Fruit fly (Drosophila melanogaster): ENCODE results near the gene CG12691.

DNA sequence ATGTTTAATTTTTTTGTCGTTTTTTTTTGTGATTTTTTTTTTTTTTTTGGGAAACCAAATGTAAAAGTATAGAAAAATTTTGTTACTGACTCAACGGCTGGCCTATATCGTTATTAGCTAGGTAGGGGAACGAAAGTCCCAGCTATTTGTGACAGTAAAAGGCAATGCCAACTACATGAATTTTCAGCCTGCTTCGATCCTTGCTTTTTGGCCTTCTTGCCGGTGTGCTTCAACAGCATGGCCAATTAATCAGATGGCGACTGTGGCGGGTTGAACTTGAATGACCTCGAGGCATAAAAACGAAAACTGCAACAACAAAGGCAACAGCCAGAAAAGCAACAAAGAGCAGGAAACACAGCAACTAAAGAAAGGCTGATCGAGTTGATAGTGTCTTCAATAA is 12.0 kb downstream of the CG12691 start, which contains the start of gene CG15578:
- TF ChIP-seq CG34406 (GFP tag; optimal IDR thresholded peaks at IDR 0.05) (no peak), Sox102F (GFP tag; optimal IDR thresholded peaks at IDR 0.05) (no peak), CG10669 (GFP tag; optimal IDR thresholded peaks at IDR 0.05) (no peak), svp (GFP tag) (no peak), Eip93F (GFP tag; optimal IDR thresholded peaks at IDR 0.05) (no peak), ss (GFP tag; optimal IDR thresholded peaks at IDR 0.05) (no peak), dsx (GFP tag; optimal IDR thresholded peaks at IDR 0.05; ENCODE audit: poor library complexity, severe bottlenecking) (no peak), Smox (GFP tag; optimal IDR thresholded peaks at IDR 0.05) (no peak), vri (GFP tag; optimal IDR thresholded peaks at IDR 0.05) (no peak), CG7368 (GFP tag; optimal IDR thresholded peaks at IDR 0.05) (no peak), CG3919 (GFP tag; optimal IDR thresholded peaks at IDR 0.05) (no peak), spab (GFP tag; optimal IDR thresholded peaks at IDR 0.05) (no peak)
